Fruit fly (Drosophila melanogaster): ENCODE results near the gene mRpS21.

DNA sequence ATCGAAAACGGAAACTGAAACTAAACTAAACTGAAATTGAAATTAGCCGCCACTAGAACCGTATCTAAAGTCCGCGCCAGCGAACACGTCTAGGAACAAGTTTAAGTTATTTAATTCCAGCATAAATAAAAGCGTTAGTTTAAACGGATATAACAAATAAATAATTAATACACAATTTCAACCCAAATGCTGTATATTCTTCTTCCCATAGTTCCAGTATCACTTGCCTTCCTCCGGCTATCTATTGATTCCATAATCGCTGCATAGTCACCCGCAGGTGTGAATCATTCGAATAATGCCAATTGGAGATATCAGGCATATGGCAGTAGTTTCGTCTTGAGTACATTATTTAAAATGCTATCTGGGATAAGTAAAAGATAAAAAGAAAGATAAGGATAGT lies 3.5 kb upstream of the mRpS21 start:
- TF ChIP-seq CG15710 (tag; optimal IDR thresholded peaks at IDR 0.05) (no peak), CG8159 (tag; optimal IDR thresholded peaks at IDR 0.05) (no peak)
